Worm (Caenorhabditis elegans): ENCODE data around the gene ant-1.1.

Gene ant-1.1

ce11 chrIII:13455207-13455606 is 7.8 kb upstream of the ant-1.1 start, which contains the start of gene cua-1:
Gene cua-1, minus strand, starts transcription at chrIII:13455307.
- TF ChIP-seq K09A11.1 (tag; optimal IDR thresholded peaks at IDR 0.05; ENCODE audit: insufficient read depth) = no peak
- no peak for TF ChIP-seq mec-3 (tag; optimal IDR thresholded peaks at IDR 0.05; ENCODE audit: borderline replicate concordance)
- no peak for TF ChIP-seq nfya-1 (tag; optimal IDR thresholded peaks at IDR 0.05)
- no peak for TF ChIP-seq ceh-45 (GFP tag; IDR thresholded peaks at IDR 0.05)
- no peak for TF ChIP-seq eyg-1 (tag; optimal IDR thresholded peaks at IDR 0.05)
- no peak for TF ChIP-seq syd-9 (tag; optimal IDR thresholded peaks at IDR 0.05)
- no peak for TF ChIP-seq hlh-13 (GFP tag; optimal IDR thresholded peaks at IDR 0.05)
- TF ChIP-seq nhr-232 (tag; optimal IDR thresholded peaks at IDR 0.05) = no peak
- TF ChIP-seq ceh-6 (GFP tag; optimal IDR thresholded peaks at IDR 0.05) = no peak
- TF ChIP-seq C38D4.7 (GFP tag; optimal IDR thresholded peaks at IDR 0.05) = no peak
- TF ChIP-seq nhr-11 (tag; optimal IDR thresholded peaks at IDR 0.05) = no peak
- no peak for TF ChIP-seq K02D7.2 (tag; optimal IDR thresholded peaks at IDR 0.05)
- no peak for TF ChIP-seq fax-1 (tag; optimal IDR thresholded peaks at IDR 0.05)
- TF ChIP-seq ceh-18 (tag; optimal IDR thresholded peaks at IDR 0.05) = no peak
- TF ChIP-seq unc-86 (tag; optimal IDR thresholded peaks at IDR 0.05) = no peak
- TF ChIP-seq hlh-6 (tag; optimal IDR thresholded peaks at IDR 0.05) = no peak
- no peak for TF ChIP-seq lin-11 (tag; optimal IDR thresholded peaks at IDR 0.05)
- no peak for TF ChIP-seq fkh-6 (tag; optimal IDR thresholded peaks at IDR 0.05)
- no peak for TF ChIP-seq ceh-19 (GFP tag; optimal IDR thresholded peaks at IDR 0.05)
- TF ChIP-seq ceh-24 (tag; optimal IDR thresholded peaks at IDR 0.05) = no peak

ce11 chrIII:13455816-13456215 is 7.1 kb upstream of the ant-1.1 start:
- no peak for TF ChIP-seq ama-1 (optimal IDR thresholded peaks at IDR 0.05)
- TF ChIP-seq unc-42 (tag; optimal IDR thresholded peaks at IDR 0.05) = peak; percentile 15

ce11 chrIII:13457305-13457704 is 5.7 kb upstream of the ant-1.1 start:
- TF ChIP-seq ceh-2 (tag; optimal IDR thresholded peaks at IDR 0.05) (no peak), nhr-232 (tag; optimal IDR thresholded peaks at IDR 0.05) (no peak), K02D7.2 (tag; optimal IDR thresholded peaks at IDR 0.05) (no peak), tbx-2 (tag; optimal IDR thresholded peaks at IDR 0.05) (no peak), ceh-30 (tag; optimal IDR thresholded peaks at IDR 0.05) (no peak), dmd-4 (tag; optimal IDR thresholded peaks at IDR 0.05; ENCODE audit: borderline replicate concordance) (no peak), T23F11.4 (GFP tag; optimal IDR thresholded peaks at IDR 0.05) (no peak), hlh-13 (GFP tag; optimal IDR thresholded peaks at IDR 0.05) (no peak), fkh-6 (tag; optimal IDR thresholded peaks at IDR 0.05) (no peak), zip-5 (tag; optimal IDR thresholded peaks at IDR 0.05) (no peak), hlh-8 (tag; optimal IDR thresholded peaks at IDR 0.05) (no peak), gmeb-2 (tag; optimal IDR thresholded peaks at IDR 0.05) (no peak), ahr-1 (tag; optimal IDR thresholded peaks at IDR 0.05) (no peak), pag-3 (tag; optimal IDR thresholded peaks at IDR 0.05; ENCODE audit: borderline replicate concordance) (no peak), ceh-9 (tag; optimal IDR thresholded peaks at IDR 0.05) (no peak), lin-11 (tag; optimal IDR thresholded peaks at IDR 0.05) (no peak), unc-86 (tag; optimal IDR thresholded peaks at IDR 0.05) (no peak)

ce11 chrIII:13458978-13459596 is 3.9 kb upstream of the ant-1.1 start, which contains the start of gene tag-164:
Gene tag-164, plus strand, starts transcription at chrIII:13459546.
- no peak for TF ChIP-seq ahr-1 (tag; optimal IDR thresholded peaks at IDR 0.05)
- no peak for TF ChIP-seq Y22D7AL.16 (tag; optimal IDR thresholded peaks at IDR 0.05)

ce11 chrIII:13461535-13461934 is 1.4 kb upstream of the ant-1.1 start:
- TF ChIP-seq tbx-7 (tag; optimal IDR thresholded peaks at IDR 0.05) = no peak
- TF ChIP-seq fax-1 (tag; optimal IDR thresholded peaks at IDR 0.05) = no peak
- TF ChIP-seq C38D4.7 (GFP tag; optimal IDR thresholded peaks at IDR 0.05) = no peak
- no peak for TF ChIP-seq dmd-4 (tag; optimal IDR thresholded peaks at IDR 0.05; ENCODE audit: borderline replicate concordance)
- no peak for TF ChIP-seq ceh-24 (tag; optimal IDR thresholded peaks at IDR 0.05)
- TF ChIP-seq pag-3 (tag; optimal IDR thresholded peaks at IDR 0.05; ENCODE audit: borderline replicate concordance) = no peak
- no peak for TF ChIP-seq F13H6.1 (tag; optimal IDR thresholded peaks at IDR 0.05)
- no peak for TF ChIP-seq unc-3 (GFP tag; conservative IDR thresholded peaks at IDR 0.05)
- TF ChIP-seq unc-3 (tag; optimal IDR thresholded peaks at IDR 0.05) = no peak
- no peak for TF ChIP-seq ceh-6 (GFP tag; optimal IDR thresholded peaks at IDR 0.05)
